Worm (Caenorhabditis elegans) whole organism, young adult: ENCODE data around the gene F19G12.9.

Experiments
- F39B2.1 ChIP-seq: fragments of 200-800 bp; sonication (Bioruptor generic); IDR thresholded peaks from 2 replicates; pipeline ENCODE4 v1.3.6; 2022; ENCODE audit warnings: missing genetic modification reagents, missing genetic modification characterization, missing compliant biosample characterization
- T26A5.8 ChIP-seq: sonication (generic microtip); optimal IDR thresholded peaks from 2 replicates; lab custom pipeline; 2016; ENCODE audit warnings: missing genetic modification characterization, missing compliant biosample characterization
- ccch-3 ChIP-seq: fragments of 200-800 bp; sonication (Bioruptor generic); optimal IDR thresholded peaks from 2 replicates; lab custom pipeline; 2018; ENCODE audit warnings: mild to moderate bottlenecking, missing genetic modification characterization, missing compliant biosample characterization
- efl-1 ChIP-seq: fragments of 150-350 bp; optimal IDR thresholded peaks from 2 replicates; lab custom pipeline; 2014; ENCODE audit warnings: missing biosample characterization, missing genetic modification reagents, missing genetic modification characterization
- egrh-3 ChIP-seq: fragments of 200-800 bp; sonication (Bioruptor generic); IDR thresholded peaks from 2 replicates; pipeline ENCODE4 v1.3.6; 2022; ENCODE audit warnings: missing genetic modification reagents, missing genetic modification characterization, missing compliant biosample characterization
- ets-4 ChIP-seq: fragments of 200-800 bp; sonication (Bioruptor generic); optimal IDR thresholded peaks from 2 replicates; lab custom pipeline; 2018; ENCODE audit warnings: mild to moderate bottlenecking, missing genetic modification characterization, missing compliant biosample characterization
- hlh-12 ChIP-seq: sonication (generic microtip); optimal IDR thresholded peaks from 2 replicates; lab custom pipeline; 2016; ENCODE audit warnings: missing genetic modification characterization, missing compliant biosample characterization
- hlh-26 ChIP-seq: fragments of 200-800 bp; sonication (Bioruptor generic); conservative IDR thresholded peaks from 2 replicates; pipeline ENCODE4 v1.3.6; 2022; ENCODE audit warnings: missing genetic modification reagents, missing genetic modification characterization, missing compliant biosample characterization
- hmg-1.2 ChIP-seq: fragments of 200-800 bp; sonication (Bioruptor generic); IDR thresholded peaks from 2 replicates; pipeline ENCODE4 v1.3.6; 2022; ENCODE audit warnings: missing genetic modification reagents, missing genetic modification characterization, missing compliant biosample characterization
- hmg-20 ChIP-seq: fragments of 200-800 bp; sonication (Bioruptor generic); IDR thresholded peaks from 2 replicates; pipeline ENCODE4 v1.3.6; 2022; ENCODE audit warnings: missing genetic modification reagents, missing genetic modification characterization, missing compliant biosample characterization
- lin-40 ChIP-seq: sonication (generic microtip); optimal IDR thresholded peaks from 2 replicates; lab custom pipeline; 2016; ENCODE audit warnings: missing genetic modification characterization, mild to moderate bottlenecking, missing compliant biosample characterization, missing genotype, missing genetic modification reagents
- lsl-1 ChIP-seq: fragments of 200-800 bp; sonication (Bioruptor generic); optimal IDR thresholded peaks from 2 replicates; lab custom pipeline; 2018; ENCODE audit warnings: mild to moderate bottlenecking, missing genetic modification characterization, moderate library complexity, missing compliant biosample characterization
- madf-8 ChIP-seq: fragments of 200-800 bp; sonication (Bioruptor generic); conservative IDR thresholded peaks from 2 replicates; pipeline ENCODE4 v1.3.6; 2022; ENCODE audit warnings: missing genetic modification reagents, missing genetic modification characterization, missing compliant biosample characterization
- nhr-80 ChIP-seq: sonication (generic microtip); optimal IDR thresholded peaks from 2 replicates; lab custom pipeline; 2016; ENCODE audit warnings: missing genetic modification characterization, missing compliant biosample characterization
- snpc-1.1 ChIP-seq: sonication (generic microtip); optimal IDR thresholded peaks from 2 replicates; lab custom pipeline; 2017; ENCODE audit warnings: missing genetic modification characterization, mild to moderate bottlenecking, missing compliant biosample characterization, antibody characterized with exemption, moderate library complexity, missing genotype, missing genetic modification reagents; ENCODE audit not compliant: insufficient read depth
- snpc-4 ChIP-seq, 5 experiments: fragments of 150-350 bp in 1 of 5; sonication (generic microtip) in 4 of 5; optimal IDR thresholded peaks; 2 replicates each; lab custom pipeline; 2014 to 2018; ENCODE audit warnings: missing genetic modification characterization in 5 of 5, missing biosample characterization in 3 of 5, antibody characterized with exemption in 2 of 5, mild to moderate bottlenecking in 2 of 5, missing compliant biosample characterization in 2 of 5, missing genotype in 2 of 5, moderate library complexity in 2 of 5, missing genetic modification reagents in 1 of 5
- zim-3 ChIP-seq: sonication (generic microtip); optimal IDR thresholded peaks from 2 replicates; lab custom pipeline; 2017; ENCODE audit warnings: mild to moderate bottlenecking, missing genetic modification characterization, moderate library complexity, missing compliant biosample characterization

The F19G12.9 gene

DNA sequence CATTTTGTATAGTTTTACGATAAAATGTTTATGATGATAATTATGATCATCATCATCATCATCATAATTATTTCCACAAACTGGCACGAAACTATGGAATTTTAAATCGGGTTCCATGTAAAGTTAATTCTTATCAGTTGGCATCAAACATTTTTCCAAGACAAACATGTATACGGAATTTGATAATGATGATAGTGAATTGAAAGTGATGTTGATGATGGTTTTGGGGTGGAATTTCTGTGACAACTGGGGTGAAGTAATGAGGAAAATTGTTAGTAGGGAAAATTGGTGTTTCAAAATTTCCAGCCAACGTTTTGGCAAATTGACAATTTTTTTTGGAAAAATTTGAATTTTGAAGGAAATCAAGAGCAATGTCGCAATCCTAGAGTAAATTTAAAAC lies 40.7 kb downstream of the F19G12.9 start (continued):
- no peak for TF ChIP-seq hlh-26 (GFP tag; lab: Robert Waterston, UW)

DNA sequence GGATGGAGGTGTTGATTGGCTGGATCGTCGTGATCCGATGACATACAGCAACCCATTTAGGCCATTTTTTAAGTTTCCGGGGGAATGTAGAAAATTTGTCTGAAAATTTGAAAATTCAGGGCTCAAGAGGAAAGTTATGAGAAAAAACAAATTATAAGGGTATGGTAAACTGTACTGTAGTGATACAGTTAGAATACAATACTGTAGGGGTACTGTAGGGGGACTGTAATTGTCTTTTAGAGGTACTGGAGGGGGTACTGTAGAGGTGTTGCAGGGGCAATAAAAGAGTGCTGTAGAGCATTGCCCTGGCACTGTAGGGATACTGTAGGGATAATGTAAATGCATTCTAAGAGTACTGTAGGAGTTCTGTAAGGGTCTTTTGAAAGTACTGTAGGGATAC lies 45.7 kb downstream of the F19G12.9 start, which contains the start of gene D1005.6:
TSS of gene D1005.6 (minus strand) at position 101 of the 400 bp plus-strand sequence.
- TF ChIP-seq madf-8 (GFP tag; lab: Robert Waterston, UW) (no peak), T26A5.8 (no peak), hmg-20 (GFP tag; lab: Robert Waterston, UW) (no peak), ccch-3 (no peak)

DNA sequence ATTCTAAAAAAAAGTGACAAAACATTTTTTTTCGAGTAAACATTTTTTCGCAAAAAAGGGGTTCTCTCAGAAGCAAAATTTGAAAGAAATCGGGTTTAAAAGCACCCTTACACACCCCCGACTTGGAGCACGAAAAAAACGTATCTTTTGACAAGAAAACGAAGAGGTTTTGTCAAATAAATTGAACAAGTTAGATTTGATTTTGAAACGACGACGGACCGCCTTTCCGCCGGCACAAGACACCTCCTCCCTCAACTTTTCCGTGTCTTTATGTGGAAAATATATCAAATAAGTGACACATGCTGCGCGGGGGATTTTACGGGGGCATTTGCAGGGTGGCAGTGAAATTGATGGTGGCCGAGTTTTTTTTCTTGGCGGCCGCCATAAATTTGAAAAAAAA lies 49.0 kb downstream of the F19G12.9 start:
- no peak for TF ChIP-seq hmg-1.2 (GFP tag; lab: Robert Waterston, UW)
- no peak for TF ChIP-seq zim-3 (tag; lab: Kevin White, UChicago)
- no peak for TF ChIP-seq lin-40 (tag; lab: Kevin White, UChicago)
- TF ChIP-seq efl-1 (GFP tag; lab: Kevin White, UChicago): no peak
- no peak for TF ChIP-seq F39B2.1 (GFP tag; lab: Robert Waterston, UW)
- no peak for TF ChIP-seq snpc-4 (GFP tag; optimal IDR thresholded peaks at IDR 0.05; lab: Kevin White, UChicago)
- TF ChIP-seq snpc-4 (tag; optimal IDR thresholded peaks at IDR 0.05; lab: Kevin White, UChicago): no peak
- no peak for TF ChIP-seq snpc-1.1
- TF ChIP-seq ets-4 (GFP tag; lab: Kevin White, UChicago): no peak
- TF ChIP-seq lsl-1: no peak
- TF ChIP-seq egrh-3 (GFP tag; lab: Robert Waterston, UW): no peak
- TF ChIP-seq hlh-12 (tag; lab: Kevin White, UChicago): no peak
- TF ChIP-seq nhr-80 (tag; lab: Kevin White, UChicago): no peak
- TF ChIP-seq, all 124 proteins: peak for 0
